Worm (Caenorhabditis elegans): ENCODE results near the gene sorf-2.

The sorf-2 gene

ce11 chrIII:5310940-5311339 is 15.5 kb upstream of the sorf-2 start, which contains the start of gene pqe-1:
Gene pqe-1 (plus strand): TSS chrIII:5311240.
- no peak for TF ChIP-seq nhr-120 (GFP tag; IDR thresholded peaks at IDR 0.05)
- no peak for TF ChIP-seq ceh-79 (tag; optimal IDR thresholded peaks at IDR 0.05)
- no peak for TF ChIP-seq dpff-1 (tag; optimal IDR thresholded peaks at IDR 0.05)
- TF ChIP-seq Y56A3A.18 (GFP tag; IDR thresholded peaks at IDR 0.05): no peak
- no peak for TF ChIP-seq egrh-3 (GFP tag; IDR thresholded peaks at IDR 0.05)
- no peak for TF ChIP-seq K11D2.4 (GFP tag; IDR thresholded peaks at IDR 0.05)
- TF ChIP-seq F57C9.4 (tag; optimal IDR thresholded peaks at IDR 0.05): no peak
- TF ChIP-seq Y53G8AR.9 (GFP tag; conservative IDR thresholded peaks at IDR 0.05): no peak
- TF ChIP-seq hrde-1 (tag; optimal IDR thresholded peaks at IDR 0.05; ENCODE audit: borderline replicate concordance): no peak
- no peak for TF ChIP-seq attf-5 (GFP tag; optimal IDR thresholded peaks at IDR 0.05)
- no peak for TF ChIP-seq hsf-1 (GFP tag; IDR thresholded peaks at IDR 0.05)
- no peak for TF ChIP-seq let-607 (tag; optimal IDR thresholded peaks at IDR 0.05)
- no peak for TF ChIP-seq lin-40 (tag; optimal IDR thresholded peaks at IDR 0.05)
- TF ChIP-seq F55B11.4 (tag; optimal IDR thresholded peaks at IDR 0.05; ENCODE audit: borderline replicate concordance, insufficient read depth): no peak
- TF ChIP-seq xnd-1 (tag; optimal IDR thresholded peaks at IDR 0.05): no peak
- TF ChIP-seq cebp-2 (GFP tag; IDR thresholded peaks at IDR 0.05): no peak
- no peak for TF ChIP-seq Y53F4B.3 (GFP tag; IDR thresholded peaks at IDR 0.05)

ce11 chrIII:5318610-5319009 is 7.8 kb upstream of the sorf-2 start:
- TF ChIP-seq cebp-1 (GFP tag; IDR thresholded peaks at IDR 0.05) (no peak), cebp-1 (tag; optimal IDR thresholded peaks at IDR 0.05) (peak; percentile 17), B0019.2 (GFP tag; conservative IDR thresholded peaks at IDR 0.05) (no peak), nhr-80 (tag; optimal IDR thresholded peaks at IDR 0.05) (peak; percentile 8)

ce11 chrIII:5321661-5322060 is 4.8 kb upstream of the sorf-2 start, which contains the start of gene F52C9.3:
Gene F52C9.3 (plus strand): TSS chrIII:5321885.
- TF ChIP-seq pbrm-1 (GFP tag; IDR thresholded peaks at IDR 0.05) (0 out of 2 replicates have a peak, but pooled peaks have one; percentile 21), ztf-6 (GFP tag; IDR thresholded peaks at IDR 0.05) (no peak), nfyb-1 (GFP tag; IDR thresholded peaks at IDR 0.05) (0 out of 2 replicates have a peak, but pooled peaks have one; percentile 36), snpc-1.3 (tag; optimal IDR thresholded peaks at IDR 0.05; ENCODE audit: insufficient read depth) (no peak), attf-5 (GFP tag; optimal IDR thresholded peaks at IDR 0.05) (peak; percentile 5), die-1 (tag; optimal IDR thresholded peaks at IDR 0.05) (no peak), cebp-1 (GFP tag; IDR thresholded peaks at IDR 0.05) (no peak), cebp-1 (tag; optimal IDR thresholded peaks at IDR 0.05) (peak; percentile 51), tlf-1 (GFP tag; optimal IDR thresholded peaks at IDR 0.05) (peak; percentile 41), ccch-3 (GFP tag; optimal IDR thresholded peaks at IDR 0.05) (no peak), tbp1 (GFP tag; optimal IDR thresholded peaks at IDR 0.05) (peak; percentile 23), chd-7 (tag; optimal IDR thresholded peaks at IDR 0.05) (peak; percentile 29), madf-6 (GFP tag; IDR thresholded peaks at IDR 0.05) (0 out of 2 replicates have a peak, but pooled peaks have one; percentile 29), nhr-27 (tag; optimal IDR thresholded peaks at IDR 0.05) (peak; percentile 12)

ce11 chrIII:5329372-5329771 is 2.9 kb downstream of the sorf-2 start:
- TF ChIP-seq bed-2 (GFP tag; IDR thresholded peaks at IDR 0.05) (no peak), repo-1 (tag; optimal IDR thresholded peaks at IDR 0.05) (no peak), nhr-90 (tag; optimal IDR thresholded peaks at IDR 0.05) (no peak), Y53G8AR.9 (GFP tag; conservative IDR thresholded peaks at IDR 0.05) (no peak), Y95B8A.8 (GFP tag; IDR thresholded peaks at IDR 0.05) (no peak), lsy-27 (tag; optimal IDR thresholded peaks at IDR 0.05; ENCODE audit: borderline replicate concordance, insufficient read depth) (no peak), attf-5 (GFP tag; optimal IDR thresholded peaks at IDR 0.05) (no peak), ztf-3 (GFP tag; optimal IDR thresholded peaks at IDR 0.05) (no peak)
